Fruit fly (Drosophila melanogaster): ENCODE measurements around the gene Lsp1beta.

- TF ChIP-seq psq (optimal IDR thresholded peaks at IDR 0.05): no peak
- TF ChIP-seq CG8478 (optimal IDR thresholded peaks at IDR 0.05): no peak
- no peak for TF ChIP-seq usp (GFP tag; optimal IDR thresholded peaks at IDR 0.05)
- TF ChIP-seq EcR (GFP tag; optimal IDR thresholded peaks at IDR 0.05): no peak
- TF ChIP-seq pan (optimal IDR thresholded peaks at IDR 0.05): no peak
Measured at dm6 chr2L:895448-895847, 2.9 kb upstream of the Lsp1beta start.
